Fruit fly (Drosophila melanogaster): ENCODE results near the gene CG16800.

CG16800 gene

dm6 chr2L:12985043-12985442, 18.7 kb downstream of the CG16800 start:
- TF ChIP-seq CG11504 (tag; optimal IDR thresholded peaks at IDR 0.05) (peak; percentile 28), nmo (GFP tag; optimal IDR thresholded peaks at IDR 0.05) (no peak), Hr51 (GFP tag; optimal IDR thresholded peaks at IDR 0.05) (peak in 1 of 2 experiments; percentile 23), Hmr (GFP tag; optimal IDR thresholded peaks at IDR 0.05) (peak; percentile 11), gem (tag; optimal IDR thresholded peaks at IDR 0.05) (peak; percentile 33), CG18599 (GFP tag; optimal IDR thresholded peaks at IDR 0.05) (peak; percentile 53), row (GFP tag; IDR thresholded peaks at IDR 0.05) (peak; percentile 28; the same call in 1 of the 3 replicates), CG2120 (GFP tag; optimal IDR thresholded peaks at IDR 0.05) (peak; percentile 1), CG2678 (tag; optimal IDR thresholded peaks at IDR 0.05) (peak; percentile 51), Meics (GFP tag; optimal IDR thresholded peaks at IDR 0.05) (peak; percentile 15), CG7556 (GFP tag; optimal IDR thresholded peaks at IDR 0.05) (peak; percentile 33), CG4404 (GFP tag; IDR thresholded peaks at IDR 0.05) (no peak), pan (optimal IDR thresholded peaks at IDR 0.05) (no peak), pan (GFP tag; optimal IDR thresholded peaks at IDR 0.05 in 1 of 2, IDR thresholded peaks at IDR 0.05 in 1 of 2) (peak in 1 of 2 experiments; percentile 10), dmrt99B (tag; optimal IDR thresholded peaks at IDR 0.05) (peak; percentile 15), lmd (GFP tag; IDR thresholded peaks at IDR 0.05) (no peak), CG7839 (tag; optimal IDR thresholded peaks at IDR 0.05) (peak; percentile 20), CG1647 (GFP tag; optimal IDR thresholded peaks at IDR 0.05) (no peak), dysf (GFP tag; IDR thresholded peaks at IDR 0.05) (0 out of 3 replicates have a peak, but pooled peaks have one; percentile 25), sens (GFP tag) (peak; percentile 37)

dm6 chr2L:13000393-13001001, 34.1 kb downstream of the CG16800 start, which contains the start of gene Yip1d1:
Gene Yip1d1 (minus strand): TSS chr2L:13000635.
- TF ChIP-seq CG7357 (GFP tag; IDR thresholded peaks at IDR 0.05) (no peak), CG11695 (GFP tag; IDR thresholded peaks at IDR 0.05) (no peak), Sry-δ (GFP tag; optimal IDR thresholded peaks at IDR 0.05) (peak; percentile 89), chinmo (GFP tag; IDR thresholded peaks at IDR 0.05; ENCODE audit: partially characterized antibody) (peak; percentile 98), CG14860 (GFP tag; IDR thresholded peaks at IDR 0.05; ENCODE audit: partially characterized antibody) (peak; percentile 96), ATbp (GFP tag; optimal IDR thresholded peaks at IDR 0.05) (no peak), Sin3A (optimal IDR thresholded peaks at IDR 0.05) (no peak), CG31388 (GFP tag; optimal IDR thresholded peaks at IDR 0.05) (no peak), CG3995 (GFP tag; optimal IDR thresholded peaks at IDR 0.05) (no peak), trem (tag; optimal IDR thresholded peaks at IDR 0.05) (peak; percentile 31), Opbp (GFP tag; IDR thresholded peaks at IDR 0.05; ENCODE audit: partially characterized antibody) (peak; percentile 95), Dbx (GFP tag; IDR thresholded peaks at IDR 0.05) (0 out of 3 replicates have a peak, but pooled peaks have one; percentile 32), pita (GFP tag; optimal IDR thresholded peaks at IDR 0.05) (no peak), bbx (GFP tag; IDR thresholded peaks at IDR 0.05; ENCODE audit: partially characterized antibody) (peak; percentile 96), sim (GFP tag; IDR thresholded peaks at IDR 0.05) (no peak), HLH4C (GFP tag; IDR thresholded peaks at IDR 0.05; ENCODE audit: partially characterized antibody) (peak; percentile 98), E2f2 (GFP tag; IDR thresholded peaks at IDR 0.05) (peak; percentile 94), Xrp1 (GFP tag; IDR thresholded peaks at IDR 0.05) (no peak), grau (tag; optimal IDR thresholded peaks at IDR 0.05) (no peak), CG17612 (GFP tag; IDR thresholded peaks at IDR 0.05) (no peak), CG9797 (GFP tag; optimal IDR thresholded peaks at IDR 0.05) (peak; percentile 2), onecut (GFP tag; IDR thresholded peaks at IDR 0.05) (peak; percentile 16; the same call in 1 of the 2 replicates), CG3847 (GFP tag; IDR thresholded peaks at IDR 0.05) (no peak), CG13624 (GFP tag; optimal IDR thresholded peaks at IDR 0.05) (no peak), slp2 (GFP tag; optimal IDR thresholded peaks at IDR 0.05) (no peak), Max (GFP tag; optimal IDR thresholded peaks at IDR 0.05) (peak; percentile 28), ftz-f1 (GFP tag; optimal IDR thresholded peaks at IDR 0.05) (no peak), CG18011 (GFP tag; optimal IDR thresholded peaks at IDR 0.05) (no peak), CG8924 (tag; optimal IDR thresholded peaks at IDR 0.05) (no peak), luna (GFP tag; optimal IDR thresholded peaks at IDR 0.05) (no peak)
